Fruit fly (Drosophila melanogaster): ENCODE data around the gene Atg1.

The Atg1 gene

DNA sequence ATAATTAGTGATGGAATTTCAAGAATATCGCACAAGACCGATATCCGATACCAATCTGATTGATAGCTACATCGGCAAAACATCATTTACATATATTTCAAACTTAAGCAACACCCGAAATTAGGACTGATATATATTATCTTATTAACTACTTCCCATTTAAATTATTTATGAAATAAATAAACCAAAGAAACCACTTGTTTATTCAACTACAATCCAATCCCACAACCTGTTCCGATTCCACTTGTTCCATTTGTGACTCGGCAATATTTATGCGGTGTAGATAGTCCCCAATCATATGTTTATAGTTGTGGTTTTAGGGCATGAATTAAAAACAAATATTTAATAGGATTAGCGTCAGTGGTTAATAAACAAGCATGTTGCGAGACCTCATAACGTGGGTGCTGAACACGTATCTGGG, 50.1 kb downstream of the Atg1 start, which contains the start of the genes CG10973 and Vps13D:
Gene CG10973 (minus strand): TSS at position 6 of the 421 bp plus-strand sequence.
Gene Vps13D (plus strand): TSS at position 281 of the 421 bp plus-strand sequence.
- TF ChIP-seq Dif (GFP tag; optimal IDR thresholded peaks at IDR 0.05; ENCODE audit: partially characterized antibody) (peak; percentile 99), pan (optimal IDR thresholded peaks at IDR 0.05) (no peak), brk (GFP tag; optimal IDR thresholded peaks at IDR 0.05) (peak; percentile 79), Vsx2 (GFP tag; optimal IDR thresholded peaks at IDR 0.05; ENCODE audit: partially characterized antibody) (peak; percentile 99), tai (GFP tag; optimal IDR thresholded peaks at IDR 0.05) (peak; percentile 41), Hnf4 (GFP tag; optimal IDR thresholded peaks at IDR 0.05) (peak; percentile 35), Jra (GFP tag; optimal IDR thresholded peaks at IDR 0.05) (peak; percentile 16), dl (GFP tag; optimal IDR thresholded peaks at IDR 0.05; ENCODE audit: insufficient read depth in 1 of 2, partially characterized antibody in 2 of 2) (peak; percentile 75 to 90), fru (GFP tag; optimal IDR thresholded peaks at IDR 0.05) (no peak), sv (GFP tag; optimal IDR thresholded peaks at IDR 0.05) (peak; percentile 49), woc (GFP tag; optimal IDR thresholded peaks at IDR 0.05) (no peak)

DNA sequence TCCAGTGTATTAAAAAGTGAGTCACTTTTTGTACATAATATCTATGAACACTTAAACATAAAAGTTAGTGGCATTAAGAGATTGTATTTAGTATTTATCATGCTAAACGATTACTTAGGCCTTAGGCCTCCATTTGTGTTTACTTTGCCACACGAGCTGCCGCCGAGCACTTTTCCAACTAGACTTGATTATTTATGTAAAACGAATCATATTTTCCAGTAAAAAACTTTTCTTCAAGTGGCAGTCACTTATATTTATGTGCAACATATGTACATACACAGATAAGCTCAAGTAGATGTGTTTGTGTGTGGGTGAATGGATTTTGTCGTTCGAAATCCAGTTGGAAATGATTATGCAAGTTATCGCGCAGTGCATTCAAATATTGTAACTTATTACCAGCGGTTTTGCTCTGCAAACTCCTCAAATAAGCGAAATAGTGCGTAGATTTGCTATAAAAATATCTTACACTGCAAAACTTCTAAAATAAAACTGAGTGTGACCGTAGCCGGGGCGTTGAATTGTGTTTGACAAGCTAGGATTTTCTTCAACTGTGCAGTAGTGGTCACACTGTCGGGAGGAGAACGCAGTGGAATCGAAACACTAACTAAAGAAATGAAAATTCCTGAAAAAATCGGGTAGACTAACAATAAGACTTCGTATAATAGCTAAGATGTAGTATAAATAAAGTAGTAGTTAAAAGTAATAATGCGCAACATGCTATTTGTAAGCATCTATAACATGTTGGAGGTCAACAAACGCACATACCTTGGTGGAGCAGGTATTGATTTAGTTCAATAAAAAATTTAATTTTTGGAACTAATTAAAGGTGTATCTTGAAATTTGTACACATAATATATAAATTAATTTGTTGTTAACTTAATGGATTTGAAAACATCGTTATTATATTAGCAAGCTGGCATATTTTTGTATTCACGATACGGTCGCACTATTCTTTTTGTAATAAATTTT, 55.1 kb downstream of the Atg1 start, which contains the start of the genes Klc and CG10984:
Gene Klc (minus strand): TSS at position 490 of the 969 bp plus-strand sequence.
Gene CG10984 (plus strand): TSS at position 553 of the 969 bp plus-strand sequence.
- TF ChIP-seq usp (GFP tag; optimal IDR thresholded peaks at IDR 0.05): no peak
- TF ChIP-seq Dif (GFP tag; optimal IDR thresholded peaks at IDR 0.05; ENCODE audit: partially characterized antibody): no peak
- no peak for TF ChIP-seq pan (optimal IDR thresholded peaks at IDR 0.05)
- TF ChIP-seq Hnf4 (GFP tag; optimal IDR thresholded peaks at IDR 0.05): peak; percentile 61
- no peak for TF ChIP-seq lola (GFP tag; optimal IDR thresholded peaks at IDR 0.05)
- TF ChIP-seq rgr (GFP tag; optimal IDR thresholded peaks at IDR 0.05): peak; percentile 79
- peak; percentile 55 for TF ChIP-seq psq (GFP tag; optimal IDR thresholded peaks at IDR 0.05)
- TF ChIP-seq sv (GFP tag; optimal IDR thresholded peaks at IDR 0.05): peak; percentile 17
- TF ChIP-seq tai (GFP tag; optimal IDR thresholded peaks at IDR 0.05): peak; percentile 5
- no peak for TF ChIP-seq Abd-B (GFP tag; optimal IDR thresholded peaks at IDR 0.05)
- no peak for TF ChIP-seq Mio (GFP tag; optimal IDR thresholded peaks at IDR 0.05)
- no peak for TF ChIP-seq br (GFP tag; optimal IDR thresholded peaks at IDR 0.05)
- peak; percentile 42 for TF ChIP-seq woc (GFP tag; optimal IDR thresholded peaks at IDR 0.05)
- no peak for TF ChIP-seq N (GFP tag; optimal IDR thresholded peaks at IDR 0.05)
- no peak for TF ChIP-seq Rel (GFP tag; optimal IDR thresholded peaks at IDR 0.05)
- TF ChIP-seq Rel (tag; optimal IDR thresholded peaks at IDR 0.05): no peak
- TF ChIP-seq dmrt93B (GFP tag; optimal IDR thresholded peaks at IDR 0.05): no peak
- TF ChIP-seq h (GFP tag; optimal IDR thresholded peaks at IDR 0.05): no peak
- no peak for TF ChIP-seq Hr78 (GFP tag; optimal IDR thresholded peaks at IDR 0.05)
- TF ChIP-seq Sp1 (GFP tag; optimal IDR thresholded peaks at IDR 0.05): no peak
- peak; percentile 12 for TF ChIP-seq brk (GFP tag; optimal IDR thresholded peaks at IDR 0.05)
- no peak for TF ChIP-seq Vsx2 (GFP tag; optimal IDR thresholded peaks at IDR 0.05; ENCODE audit: partially characterized antibody)
- peak; percentile 17 for TF ChIP-seq CG32264 (GFP tag; optimal IDR thresholded peaks at IDR 0.05)
- no peak for TF ChIP-seq jim (GFP tag; optimal IDR thresholded peaks at IDR 0.05)
- no peak for TF ChIP-seq Hr83 (GFP tag; optimal IDR thresholded peaks at IDR 0.05; ENCODE audit: poor library complexity, severe bottlenecking)
- no peak for TF ChIP-seq CG9705 (GFP tag; optimal IDR thresholded peaks at IDR 0.05)
- TF ChIP-seq foxo (GFP tag; optimal IDR thresholded peaks at IDR 0.05): no peak
- no peak for TF ChIP-seq dl (GFP tag; optimal IDR thresholded peaks at IDR 0.05; ENCODE audit: insufficient read depth in 1 of 2, partially characterized antibody in 2 of 2)
- TF ChIP-seq Myc (optimal IDR thresholded peaks at IDR 0.05): no peak
- no peak for TF ChIP-seq HLH106 (tag; optimal IDR thresholded peaks at IDR 0.05)
- peak; percentile 55 for TF ChIP-seq sage (GFP tag; optimal IDR thresholded peaks at IDR 0.05)
- peak; percentile 40 for TF ChIP-seq Jra (GFP tag; optimal IDR thresholded peaks at IDR 0.05)
- TF ChIP-seq dsf (GFP tag; optimal IDR thresholded peaks at IDR 0.05; ENCODE audit: borderline replicate concordance): no peak
- no peak for TF ChIP-seq CrebA (GFP tag; optimal IDR thresholded peaks at IDR 0.05; ENCODE audit: borderline replicate concordance)
- TF ChIP-seq OdsH (GFP tag; optimal IDR thresholded peaks at IDR 0.05): peak; percentile 69
- TF ChIP-seq ey (GFP tag; optimal IDR thresholded peaks at IDR 0.05): peak; percentile 82
- TF ChIP-seq fru (GFP tag; optimal IDR thresholded peaks at IDR 0.05): no peak
- TF ChIP-seq Dfd (GFP tag; optimal IDR thresholded peaks at IDR 0.05): no peak
- no peak for TF ChIP-seq GATAd (GFP tag; optimal IDR thresholded peaks at IDR 0.05)
